Worm (Caenorhabditis elegans) whole organism, young adult: Measurements from ENCODE around the gene Y54F10BM.22.

Experiments
- B0336.3 ChIP-seq: fragments of 200-800 bp; sonication (Bioruptor generic); IDR thresholded peaks from 2 replicates; pipeline ENCODE4 v1.3.6; 2022; ENCODE audit warnings: missing genetic modification characterization, missing compliant biosample characterization
- D2030.7 ChIP-seq: fragments of 200-800 bp; sonication (Bioruptor generic); IDR thresholded peaks from 2 replicates; pipeline ENCODE4 v1.3.6; 2022; ENCODE audit warnings: missing genetic modification reagents, missing genetic modification characterization, missing compliant biosample characterization
- F10E7.11 ChIP-seq: sonication (generic microtip); optimal IDR thresholded peaks from 2 replicates; lab custom pipeline; 2017; ENCODE audit warnings: mild to moderate bottlenecking, missing genetic modification characterization, moderate library complexity, missing compliant biosample characterization
- F23B12.7 ChIP-seq: sonication (generic microtip); optimal IDR thresholded peaks from 2 replicates; lab custom pipeline; 2017; ENCODE audit warnings: missing genetic modification characterization, mild to moderate bottlenecking, missing compliant biosample characterization, antibody characterized with exemption, moderate library complexity; ENCODE audit not compliant: insufficient read depth
- F39B2.1 ChIP-seq: fragments of 200-800 bp; sonication (Bioruptor generic); IDR thresholded peaks from 2 replicates; pipeline ENCODE4 v1.3.6; 2022; ENCODE audit warnings: missing genetic modification reagents, missing genetic modification characterization, missing compliant biosample characterization
- F57C9.4 ChIP-seq: sonication (generic microtip); optimal IDR thresholded peaks from 2 replicates; lab custom pipeline; 2017; ENCODE audit warnings: mild to moderate bottlenecking, missing genetic modification characterization, missing compliant biosample characterization
- K11D2.4 ChIP-seq: fragments of 200-800 bp; sonication (Bioruptor generic); IDR thresholded peaks from 2 replicates; pipeline ENCODE4 v1.3.6; 2022; ENCODE audit warnings: missing genetic modification reagents, missing genetic modification characterization, missing compliant biosample characterization
- T07F8.4 ChIP-seq: sonication (generic microtip); optimal IDR thresholded peaks from 2 replicates; lab custom pipeline; 2016; ENCODE audit warnings: mild to moderate bottlenecking, missing genetic modification characterization, moderate library complexity, missing compliant biosample characterization
- Y53G8AR.9 ChIP-seq: fragments of 200-800 bp; sonication (Bioruptor generic); conservative IDR thresholded peaks from 2 replicates; pipeline ENCODE4 v1.3.6; 2022; ENCODE audit warnings: missing genetic modification reagents, missing genetic modification characterization, missing compliant biosample characterization
- Y56A3A.18 ChIP-seq: fragments of 200-800 bp; sonication (Bioruptor generic); IDR thresholded peaks from 2 replicates; pipeline ENCODE4 v1.3.6; 2022; ENCODE audit warnings: missing genetic modification reagents, missing genetic modification characterization, missing compliant biosample characterization
- aptf-2 ChIP-seq: fragments of 200-800 bp; sonication (Bioruptor generic); conservative IDR thresholded peaks from 2 replicates; pipeline ENCODE4 v1.3.6; 2022; ENCODE audit warnings: missing genetic modification reagents, missing genetic modification characterization, missing compliant biosample characterization
- aptf-3 ChIP-seq: fragments of 200-800 bp; sonication (Bioruptor generic); IDR thresholded peaks from 2 replicates; pipeline ENCODE4 v1.3.6; 2022; ENCODE audit warnings: missing genetic modification characterization, missing compliant biosample characterization
- bed-1 ChIP-seq: fragments of 200-800 bp; sonication (Bioruptor generic); IDR thresholded peaks from 2 replicates; pipeline ENCODE4 v1.3.6; 2022; ENCODE audit warnings: missing genetic modification reagents, missing genetic modification characterization, missing compliant biosample characterization
- ceh-27 ChIP-seq: fragments of 200-800 bp; sonication (Bioruptor generic); optimal IDR thresholded peaks from 2 replicates; lab custom pipeline; 2018; ENCODE audit warnings: mild to moderate bottlenecking, missing genetic modification characterization, moderate library complexity, missing compliant biosample characterization
- ceh-40 ChIP-seq: fragments of 200-800 bp; sonication (Bioruptor generic); IDR thresholded peaks from 2 replicates; pipeline ENCODE4 v1.3.6; 2022; ENCODE audit warnings: missing genetic modification characterization, missing compliant biosample characterization
- ceh-79 ChIP-seq: sonication (generic microtip); optimal IDR thresholded peaks from 2 replicates; lab custom pipeline; 2017; ENCODE audit warnings: mild to moderate bottlenecking, missing genetic modification characterization, missing compliant biosample characterization
- die-1 ChIP-seq: sonication (generic microtip); optimal IDR thresholded peaks from 2 replicates; lab custom pipeline; 2016; ENCODE audit warnings: missing genotype, mild to moderate bottlenecking, missing genetic modification characterization, missing compliant biosample characterization
- efl-1 ChIP-seq: fragments of 150-350 bp; optimal IDR thresholded peaks from 2 replicates; lab custom pipeline; 2014; ENCODE audit warnings: missing biosample characterization, missing genetic modification reagents, missing genetic modification characterization
- ets-4 ChIP-seq: fragments of 200-800 bp; sonication (Bioruptor generic); optimal IDR thresholded peaks from 2 replicates; lab custom pipeline; 2018; ENCODE audit warnings: mild to moderate bottlenecking, missing genetic modification characterization, missing compliant biosample characterization
- fkh-3 ChIP-seq: sonication (generic microtip); optimal IDR thresholded peaks from 2 replicates; lab custom pipeline; 2016; ENCODE audit warnings: mild to moderate bottlenecking, missing genetic modification characterization, missing compliant biosample characterization
- gei-17 ChIP-seq: fragments of 200-800 bp; sonication (Bioruptor generic); optimal IDR thresholded peaks from 2 replicates; lab custom pipeline; 2018; ENCODE audit warnings: mild to moderate bottlenecking, missing genetic modification characterization, missing compliant biosample characterization
- him-1 ChIP-seq: sonication (generic microtip); optimal IDR thresholded peaks from 2 replicates; lab custom pipeline; 2016; ENCODE audit warnings: missing genotype, missing genetic modification reagents, missing genetic modification characterization, missing compliant biosample characterization
- hsf-1 ChIP-seq: fragments of 200-800 bp; sonication (Bioruptor generic); IDR thresholded peaks from 2 replicates; pipeline ENCODE4 v1.3.6; 2022; ENCODE audit warnings: missing genetic modification reagents, missing genetic modification characterization, missing compliant biosample characterization
- let-526 ChIP-seq: fragments of 200-800 bp; sonication (Bioruptor generic); IDR thresholded peaks from 2 replicates; pipeline ENCODE4 v1.3.6; 2022; ENCODE audit warnings: missing genetic modification reagents, missing genetic modification characterization, missing compliant biosample characterization
- let-607 ChIP-seq, 2 experiments: fragments of 200-800 bp in 1 of 2; sonication (Bioruptor generic) in 1 of 2; sonication (generic microtip) in 1 of 2; optimal IDR thresholded peaks; 2 replicates each; lab custom pipeline; 2016 to 2018; ENCODE audit warnings: mild to moderate bottlenecking in 2 of 2, missing compliant biosample characterization in 2 of 2, missing genetic modification characterization in 2 of 2, moderate library complexity in 2 of 2, missing genotype in 1 of 2
- lin-35 ChIP-seq, 3 experiments: fragments of 150-350 bp in 2 of 3; sonication (generic microtip) in 1 of 3; optimal IDR thresholded peaks; 2 replicates each; lab custom pipeline; 2014 to 2018; ENCODE audit warnings: missing biosample characterization in 3 of 3, missing genetic modification characterization in 3 of 3, missing genetic modification reagents in 3 of 3
- lin-54 ChIP-seq: fragments of 200-800 bp; sonication (Bioruptor generic); optimal IDR thresholded peaks from 2 replicates; lab custom pipeline; 2018; ENCODE audit warnings: mild to moderate bottlenecking, missing genetic modification characterization, missing compliant biosample characterization
- nhr-120 ChIP-seq: fragments of 200-800 bp; sonication (Bioruptor generic); IDR thresholded peaks from 2 replicates; pipeline ENCODE4 v1.3.6; 2022; ENCODE audit warnings: missing genetic modification characterization, missing compliant biosample characterization
- nhr-80 ChIP-seq: sonication (generic microtip); optimal IDR thresholded peaks from 2 replicates; lab custom pipeline; 2016; ENCODE audit warnings: missing genetic modification characterization, missing compliant biosample characterization
- pbrm-1 ChIP-seq: fragments of 200-800 bp; sonication (Bioruptor generic); IDR thresholded peaks from 2 replicates; pipeline ENCODE4 v1.3.6; 2022; ENCODE audit warnings: missing genetic modification reagents, missing genetic modification characterization, missing compliant biosample characterization
- rpc-1 ChIP-seq, 2 experiments: fragments of 150-350 bp in 1 of 2; sonication (generic microtip) in 1 of 2; optimal IDR thresholded peaks; 2 replicates each; lab custom pipeline; 2014 to 2018; ENCODE audit warnings: missing biosample characterization in 1 of 2, missing genetic modification characterization in 1 of 2, missing genetic modification reagents in 1 of 2, missing genotype in 1 of 2
- snpc-3.4 ChIP-seq: sonication (generic microtip); optimal IDR thresholded peaks from 2 replicates; lab custom pipeline; 2017; ENCODE audit warnings: missing genetic modification characterization, mild to moderate bottlenecking, missing compliant biosample characterization, antibody characterized with exemption, moderate library complexity, missing genotype, missing genetic modification reagents
- sptf-2 ChIP-seq: fragments of 200-800 bp; sonication (Bioruptor generic); optimal IDR thresholded peaks from 2 replicates; lab custom pipeline; 2018; ENCODE audit warnings: mild to moderate bottlenecking, missing genetic modification characterization, missing compliant biosample characterization
- tlf-1 ChIP-seq: fragments of 200-800 bp; sonication (Bioruptor generic); optimal IDR thresholded peaks from 2 replicates; lab custom pipeline; 2018; ENCODE audit warnings: mild to moderate bottlenecking, missing genetic modification characterization, missing compliant biosample characterization
- ztf-22 ChIP-seq: fragments of 200-800 bp; sonication (Bioruptor generic); optimal IDR thresholded peaks from 2 replicates; lab custom pipeline; 2018; ENCODE audit warnings: mild to moderate bottlenecking, missing genetic modification characterization, moderate library complexity, missing compliant biosample characterization
- ztf-25 ChIP-seq: fragments of 200-800 bp; sonication (Bioruptor generic); IDR thresholded peaks from 2 replicates; pipeline ENCODE4 v1.3.6; 2022; ENCODE audit warnings: missing genetic modification reagents, missing genetic modification characterization, missing compliant biosample characterization

Y54F10BM.22 gene

DNA sequence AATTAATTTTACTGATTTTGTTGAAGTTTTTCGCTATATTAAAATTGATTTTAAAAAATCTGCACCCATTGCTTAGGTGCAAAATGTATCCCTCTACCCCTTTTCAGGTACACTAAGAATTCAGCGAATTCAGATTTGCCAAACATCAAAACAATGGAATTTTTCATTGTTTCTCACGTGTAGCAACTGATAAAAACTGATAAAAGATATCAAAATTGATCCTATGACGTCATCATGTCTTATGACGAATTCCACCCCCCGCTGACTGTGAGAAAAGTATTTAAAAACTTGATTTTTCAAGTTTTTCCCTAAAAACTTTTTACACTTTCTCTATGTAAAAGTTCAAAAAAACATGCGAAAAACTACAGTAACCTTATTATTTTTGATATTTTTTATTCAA lies at the start of gene Y54F10BM.22:
Gene Y54F10BM.22 (plus strand): TSS at position 331 of the 400 bp plus-strand sequence.
- TF ChIP-seq nhr-120 (GFP tag; lab: Robert Waterston, UW) (no peak), Y53G8AR.9 (GFP tag; lab: Robert Waterston, UW) (no peak), pbrm-1 (no peak), him-1 (no peak), F23B12.7 (tag; lab: Kevin White, UChicago) (no peak), ceh-27 (GFP tag; lab: Kevin White, UChicago) (no peak), gei-17 (GFP tag; lab: Kevin White, UChicago) (no peak), lin-35 (GFP tag; optimal IDR thresholded peaks at IDR 0.05; lab: Kevin White, UChicago) (no peak), ceh-40 (GFP tag; lab: Robert Waterston, UW) (no peak), F10E7.11 (tag; lab: Kevin White, UChicago) (no peak), aptf-2 (GFP tag; lab: Robert Waterston, UW) (no peak), F39B2.1 (GFP tag; lab: Robert Waterston, UW) (no peak), F57C9.4 (tag; lab: Kevin White, UChicago) (no peak), rpc-1 (optimal IDR thresholded peaks at IDR 0.05; lab: Kevin White, UChicago) (no peak), rpc-1 (tag; optimal IDR thresholded peaks at IDR 0.05; lab: Kevin White, UChicago) (no peak), let-526 (no peak), fkh-3 (no peak), hsf-1 (no peak), Y56A3A.18 (GFP tag; lab: Robert Waterston, UW) (no peak)
- TF ChIP-seq, all 124 proteins: peak for 0

DNA sequence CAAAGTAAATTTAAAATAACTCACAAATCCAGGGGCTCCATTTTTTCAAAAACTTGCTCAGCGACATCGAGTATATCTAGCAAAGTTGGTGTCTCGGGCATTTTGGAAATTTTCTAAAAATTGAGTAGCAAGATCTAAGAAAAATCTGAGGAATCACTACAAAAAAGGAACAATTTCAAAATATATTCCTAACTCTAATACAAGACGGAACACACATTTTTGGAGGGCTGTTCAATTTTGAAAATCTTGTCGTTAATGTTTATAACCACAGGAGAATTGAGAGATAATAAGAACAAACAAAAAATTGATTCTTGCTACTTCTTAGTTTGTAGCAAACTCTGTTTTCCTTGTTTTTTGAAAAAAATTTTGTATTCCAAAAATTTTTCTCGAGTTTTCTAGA lies 48.3 kb upstream of the Y54F10BM.22 start, which contains the start of gene fbxa-47:
Gene fbxa-47 (minus strand): TSS at position 101 of the 400 bp plus-strand sequence.
- TF ChIP-seq nhr-80 (tag; lab: Kevin White, UChicago): no peak
- no peak for TF ChIP-seq ets-4 (GFP tag; lab: Kevin White, UChicago)
- no peak for TF ChIP-seq die-1
- no peak for TF ChIP-seq pbrm-1
- TF ChIP-seq tlf-1 (GFP tag; lab: Kevin White, UChicago): no peak
- TF ChIP-seq aptf-3 (GFP tag; lab: Robert Waterston, UW): no peak
- TF ChIP-seq efl-1: no peak
- TF ChIP-seq F39B2.1 (GFP tag; lab: Robert Waterston, UW): no peak
- TF ChIP-seq K11D2.4 (GFP tag; lab: Robert Waterston, UW): no peak
- TF ChIP-seq T07F8.4 (tag; lab: Kevin White, UChicago): no peak
- no peak for TF ChIP-seq let-607 (tag; optimal IDR thresholded peaks at IDR 0.05; lab: Kevin White, UChicago)
- no peak for TF ChIP-seq ceh-79 (tag; lab: Kevin White, UChicago)
- no peak for TF ChIP-seq lin-54 (GFP tag; lab: Kevin White, UChicago)
- TF ChIP-seq, all 124 proteins: peak for 0

DNA sequence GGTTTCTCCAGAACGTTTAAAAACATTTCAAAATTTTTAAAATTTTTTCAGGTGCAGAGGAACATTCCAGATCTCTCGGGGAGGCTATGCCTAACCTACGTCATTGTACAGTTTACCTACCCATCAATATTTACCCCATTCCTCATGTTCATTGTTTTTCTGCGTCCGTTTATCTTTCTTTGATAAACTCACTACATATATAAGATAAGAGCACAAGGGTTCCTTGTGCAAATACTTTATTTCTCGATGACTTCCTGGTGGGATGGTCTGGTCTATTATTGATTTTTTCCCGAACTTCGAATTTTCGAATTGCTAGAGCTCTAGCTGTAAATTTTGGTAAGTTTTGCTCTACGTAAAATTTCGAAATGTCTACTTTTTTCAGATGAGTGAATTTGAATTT lies 47.3 kb upstream of the Y54F10BM.22 start:
- TF ChIP-seq rpc-1 (optimal IDR thresholded peaks at IDR 0.05; lab: Kevin White, UChicago) (no peak), rpc-1 (tag; optimal IDR thresholded peaks at IDR 0.05; lab: Kevin White, UChicago) (no peak), ztf-22 (GFP tag; lab: Kevin White, UChicago) (no peak), snpc-3.4 (tag; lab: Kevin White, UChicago) (no peak), F57C9.4 (tag; lab: Kevin White, UChicago) (no peak), gei-17 (GFP tag; lab: Kevin White, UChicago) (no peak), die-1 (no peak), D2030.7 (GFP tag; lab: Robert Waterston, UW) (no peak), bed-1 (GFP tag; lab: Robert Waterston, UW) (no peak), B0336.3 (GFP tag; lab: Robert Waterston, UW) (no peak), ztf-25 (GFP tag; lab: Robert Waterston, UW) (no peak), sptf-2 (GFP tag; lab: Kevin White, UChicago) (no peak)
